Worm (Caenorhabditis elegans): ENCODE data around the gene tbcc-1.

The tbcc-1 gene

DNA sequence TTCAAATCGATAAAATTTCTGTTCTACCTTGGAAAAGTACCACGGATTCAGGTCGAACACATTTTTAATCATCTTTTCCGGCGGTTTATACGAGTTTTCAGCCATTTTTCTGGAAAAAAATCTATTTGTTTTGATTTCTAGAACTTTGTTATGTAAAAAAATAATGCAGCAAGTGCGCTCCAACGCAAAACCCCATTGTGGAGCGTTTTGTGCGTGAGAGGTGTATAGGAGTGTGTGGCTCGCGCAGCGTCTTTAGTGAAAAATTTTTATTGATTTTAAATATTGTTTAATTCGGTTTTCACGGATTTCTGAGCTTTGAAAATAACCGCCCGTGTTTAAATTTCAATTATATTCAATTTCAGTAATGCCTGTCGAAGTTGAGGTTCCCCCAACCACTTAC lies 2.4 kb upstream of the tbcc-1 start, which contains the start of gene Y71H2AM.20:
TSS of gene Y71H2AM.20 (minus strand) at position 109 of the 400 bp plus-strand sequence.
- TF ChIP-seq nhr-11 (tag; optimal IDR thresholded peaks at IDR 0.05), result peak; percentile 29
- no peak for TF ChIP-seq ceh-63 (GFP tag; optimal IDR thresholded peaks at IDR 0.05)
- peak; percentile 65 for TF ChIP-seq sox-4 (tag; optimal IDR thresholded peaks at IDR 0.05)
- peak; percentile 96 for TF ChIP-seq swsn-7 (tag; optimal IDR thresholded peaks at IDR 0.05)
- no peak for TF ChIP-seq alr-1 (tag; optimal IDR thresholded peaks at IDR 0.05; ENCODE audit: borderline replicate concordance)
- peak; percentile 42 for TF ChIP-seq elt-2 (tag; optimal IDR thresholded peaks at IDR 0.05)
- peak; percentile 92 for TF ChIP-seq aly-2 (tag; optimal IDR thresholded peaks at IDR 0.05)
- TF ChIP-seq unc-86 (tag; optimal IDR thresholded peaks at IDR 0.05), result peak; percentile 92
- TF ChIP-seq aha-1 (tag; optimal IDR thresholded peaks at IDR 0.05), result peak; percentile 51
- TF ChIP-seq snpc-4 (tag; optimal IDR thresholded peaks at IDR 0.05), result peak; percentile 90
- peak; percentile 99 for TF ChIP-seq lin-15B (tag; optimal IDR thresholded peaks at IDR 0.05)
- no peak for TF ChIP-seq sptf-1 (tag; optimal IDR thresholded peaks at IDR 0.05)
- TF ChIP-seq nhr-76 (tag; optimal IDR thresholded peaks at IDR 0.05), result no peak
- peak; percentile 95 for TF ChIP-seq nhr-47 (tag; optimal IDR thresholded peaks at IDR 0.05)
- TF ChIP-seq Y116A8C.19 (tag; optimal IDR thresholded peaks at IDR 0.05; ENCODE audit: borderline replicate concordance), result no peak
- peak; percentile 99 for TF ChIP-seq C16A3.4 (tag; optimal IDR thresholded peaks at IDR 0.05)
- TF ChIP-seq fos-1 (tag; optimal IDR thresholded peaks at IDR 0.05), result peak; percentile 94
- peak; percentile 87 for TF ChIP-seq ztf-4 (tag; optimal IDR thresholded peaks at IDR 0.05)
- TF ChIP-seq fkh-4 (tag; optimal IDR thresholded peaks at IDR 0.05; ENCODE audit: borderline replicate concordance), result no peak
- TF ChIP-seq nhr-90 (tag; optimal IDR thresholded peaks at IDR 0.05; ENCODE audit: poor library complexity), result peak; percentile 90
- peak; percentile 88 for TF ChIP-seq ceh-88 (GFP tag; IDR thresholded peaks at IDR 0.05)
- peak in 1 of 2 experiments; percentile 74 for TF ChIP-seq egl-27 (tag; optimal IDR thresholded peaks at IDR 0.05)
- TF ChIP-seq isw-1 (GFP tag; IDR thresholded peaks at IDR 0.05), result peak; percentile 93
- peak; percentile 93 for TF ChIP-seq nhr-77 (tag; optimal IDR thresholded peaks at IDR 0.05)
- peak; percentile 61 for TF ChIP-seq lin-39 (tag; optimal IDR thresholded peaks at IDR 0.05)
- peak; percentile 35; the same call in 1 of the 2 replicates for TF ChIP-seq unc-98 (GFP tag; IDR thresholded peaks at IDR 0.05)
- no peak for TF ChIP-seq unc-62 (GFP tag; optimal IDR thresholded peaks at IDR 0.05)
- TF ChIP-seq skn-1 (tag; optimal IDR thresholded peaks at IDR 0.05), result peak; percentile 93
- TF ChIP-seq ceh-82 (tag; optimal IDR thresholded peaks at IDR 0.05), result peak; percentile 96 to 99 (median 99)
- peak; percentile 59 for TF ChIP-seq zip-4 (GFP tag; optimal IDR thresholded peaks at IDR 0.05)
- TF ChIP-seq lin-13 (GFP tag; optimal IDR thresholded peaks at IDR 0.05), result peak; percentile 97
- peak; percentile 89 to 92 (median 90) for TF ChIP-seq dpl-1 (GFP tag; optimal IDR thresholded peaks at IDR 0.05)
- TF ChIP-seq ama-1 (optimal IDR thresholded peaks at IDR 0.05), result peak; percentile 84
- TF ChIP-seq nhr-71 (tag; optimal IDR thresholded peaks at IDR 0.05), result peak; percentile 98
- no peak for TF ChIP-seq pqm-1 (tag; optimal IDR thresholded peaks at IDR 0.05)
- peak; percentile 80 for TF ChIP-seq F16B12.6 (tag; optimal IDR thresholded peaks at IDR 0.05)
- peak; percentile 92 to 95 for TF ChIP-seq efl-1 (optimal IDR thresholded peaks at IDR 0.05)
- peak; percentile 87 to 98 for TF ChIP-seq efl-1 (GFP tag; optimal IDR thresholded peaks at IDR 0.05 in 1 of 2)
- peak; percentile 86 for TF ChIP-seq ceh-8 (GFP tag; optimal IDR thresholded peaks at IDR 0.05)
- no peak for TF ChIP-seq nhr-28 (tag; optimal IDR thresholded peaks at IDR 0.05)
- peak; percentile 84 for TF ChIP-seq vab-15 (tag; optimal IDR thresholded peaks at IDR 0.05)
- TF ChIP-seq unc-30 (tag; optimal IDR thresholded peaks at IDR 0.05), result no peak
- peak; percentile 92 for TF ChIP-seq nhr-237 (tag; optimal IDR thresholded peaks at IDR 0.05)
- TF ChIP-seq tbx-2 (tag; optimal IDR thresholded peaks at IDR 0.05), result peak; percentile 92
- peak; percentile 84 for TF ChIP-seq irx-1 (tag; optimal IDR thresholded peaks at IDR 0.05)
- peak; percentile 82 for TF ChIP-seq C04F5.9 (tag; optimal IDR thresholded peaks at IDR 0.05)
- TF ChIP-seq fkh-10 (GFP tag; optimal IDR thresholded peaks at IDR 0.05), result peak; percentile 96
- peak; percentile 99 for TF ChIP-seq snu-23 (GFP tag; optimal IDR thresholded peaks at IDR 0.05)
- no peak for TF ChIP-seq ces-1 (GFP tag; optimal IDR thresholded peaks at IDR 0.05)
- peak; percentile 92 to 95 for TF ChIP-seq lin-35 (GFP tag; optimal IDR thresholded peaks at IDR 0.05)
- peak; percentile 95 for TF ChIP-seq rnt-1 (tag; optimal IDR thresholded peaks at IDR 0.05)
- TF ChIP-seq pax-3 (tag; optimal IDR thresholded peaks at IDR 0.05), result peak; percentile 91
- peak in 1 of 2 experiments; percentile 93 for TF ChIP-seq mdl-1 (tag; optimal IDR thresholded peaks at IDR 0.05)
- TF ChIP-seq zag-1 (tag; optimal IDR thresholded peaks at IDR 0.05), result peak; percentile 85

Data from whole organism, L1 larva.